Worm (Caenorhabditis elegans) whole organism, early embryonic: ENCODE measurements around the gene ZK1086.2.

Source experiments
- aly-1 ChIP-seq: sonication (generic microtip); optimal IDR thresholded peaks from 2 replicates; lab custom pipeline; 2016; ENCODE audit warnings: missing genetic modification characterization, missing compliant biosample characterization
- ama-1 ChIP-seq: fragments of 150-350 bp; optimal IDR thresholded peaks from 2 replicates; lab custom pipeline; 2014
- ceh-13 ChIP-seq: fragments of 200-800 bp; sonication (Bioruptor generic); optimal IDR thresholded peaks from 2 replicates; lab custom pipeline; 2018; ENCODE audit warnings: mild to moderate bottlenecking, missing genetic modification characterization, missing compliant biosample characterization
- flt-1 ChIP-seq: fragments of 200-800 bp; sonication (Bioruptor generic); IDR thresholded peaks from 2 replicates; pipeline ENCODE4 v1.3.6; 2022; ENCODE audit warnings: missing genetic modification characterization, missing compliant biosample characterization
- sea-1 ChIP-seq: fragments of 200-800 bp; sonication (Bioruptor generic); conservative IDR thresholded peaks from 2 replicates; pipeline ENCODE4 v1.3.6; 2022; ENCODE audit warnings: missing genetic modification characterization, missing compliant biosample characterization
- tbx-11 ChIP-seq: fragments of 200-800 bp; sonication (Bioruptor generic); IDR thresholded peaks from 2 replicates; pipeline ENCODE4 v1.3.6; 2022; ENCODE audit warnings: missing genetic modification characterization, missing compliant biosample characterization
- tbx-37 ChIP-seq: fragments of 200-800 bp; sonication (Bioruptor generic); conservative IDR thresholded peaks from 2 replicates; pipeline ENCODE4 v1.3.6; 2022; ENCODE audit warnings: missing genetic modification reagents, missing genetic modification characterization, missing compliant biosample characterization
- tra-4 ChIP-seq: sonication (generic microtip); optimal IDR thresholded peaks from 2 replicates; lab custom pipeline; 2017; ENCODE audit warnings: missing genetic modification characterization, missing compliant biosample characterization

- TF ChIP-seq ceh-13 (GFP tag; lab: Kevin White, UChicago) (no peak), sea-1 (no peak), aly-1 (no peak), tbx-37 (no peak), flt-1 (GFP tag; lab: Robert Waterston, UW) (no peak), ama-1 (lab: Kevin White, UChicago) (no peak), tra-4 (tag; lab: Kevin White, UChicago) (no peak), tbx-11 (no peak)
These were observed 11.4 kb downstream of the ZK1086.2 start for ce11 chrX:13782074-13782462.
